Fruit fly (Drosophila melanogaster) whole organism, prepupa: ENCODE measurements around the gene brat.

Source experiments
- Blimp-1 ChIP-seq: fragments of 200-800 bp; sonication (Bioruptor generic); optimal IDR thresholded peaks from 3 replicates; lab custom pipeline; 2017; ENCODE audit warnings: missing biosample characterization, missing genetic modification characterization, mild to moderate bottlenecking, moderate library complexity, missing genetic modification reagents
- CG10631 ChIP-seq: fragments of 200-800 bp; sonication (Bioruptor generic); optimal IDR thresholded peaks from 2 replicates; lab custom pipeline; 2016; ENCODE audit warnings: missing biosample characterization, missing genetic modification characterization
- CG10669 ChIP-seq: fragments of 200-800 bp; sonication (Bioruptor generic); optimal IDR thresholded peaks from 3 replicates; lab custom pipeline; 2018; ENCODE audit warnings: missing biosample characterization, mild to moderate bottlenecking, missing genetic modification characterization, moderate library complexity
- CG11294 ChIP-seq: fragments of 200-800 bp; sonication (Bioruptor generic); IDR thresholded peaks from 2 replicates; pipeline ENCODE4 v1.3.6; 2022; ENCODE audit warnings: missing biosample characterization, missing genetic modification characterization
- CG11762 ChIP-seq: fragments of 200-800 bp; sonication (Bioruptor generic); optimal IDR thresholded peaks from 3 replicates; lab custom pipeline; 2016; ENCODE audit warnings: missing biosample characterization, missing genetic modification characterization; ENCODE audit not compliant: insufficient read depth
- CG11902 ChIP-seq: fragments of 200-800 bp; sonication (Bioruptor generic); optimal IDR thresholded peaks from 3 replicates; lab custom pipeline; 2016; ENCODE audit warnings: missing biosample characterization, missing genetic modification characterization
- CG15336 ChIP-seq: fragments of 200-800 bp; sonication (Bioruptor generic); IDR thresholded peaks from 2 replicates; pipeline ENCODE4 v1.3.6; 2022; ENCODE audit warnings: missing biosample characterization, missing genetic modification characterization
- CG3032 ChIP-seq: fragments of 200-800 bp; optimal IDR thresholded peaks from 2 replicates; lab custom pipeline; 2019; ENCODE audit warnings: missing biosample characterization, mild to moderate bottlenecking, missing genetic modification characterization, moderate library complexity
- CG31627 ChIP-seq: fragments of 200-800 bp; sonication (Bioruptor generic); optimal IDR thresholded peaks from 3 replicates; lab custom pipeline; 2016; ENCODE audit warnings: missing biosample characterization, missing genetic modification characterization
- CG32006 ChIP-seq: fragments of 200-800 bp; sonication (Bioruptor generic); optimal IDR thresholded peaks from 3 replicates; lab custom pipeline; 2017; ENCODE audit warnings: missing biosample characterization, mild to moderate bottlenecking, missing genetic modification characterization
- CG34406 ChIP-seq: fragments of 200-800 bp; sonication (Bioruptor generic); optimal IDR thresholded peaks from 3 replicates; lab custom pipeline; 2016; ENCODE audit warnings: missing biosample characterization, missing genetic modification characterization
- CG3919 ChIP-seq: fragments of 200-800 bp; sonication (Bioruptor generic); optimal IDR thresholded peaks from 3 replicates; lab custom pipeline; 2016; ENCODE audit warnings: missing biosample characterization, missing genetic modification characterization
- CG4318 ChIP-seq: fragments of 200-800 bp; sonication (Bioruptor generic); optimal IDR thresholded peaks from 3 replicates; lab custom pipeline; 2017; ENCODE audit warnings: missing biosample characterization, mild to moderate bottlenecking, missing genetic modification characterization
- CG6163 ChIP-seq: fragments of 200-800 bp; sonication (Bioruptor generic); IDR thresholded peaks from 3 replicates; pipeline ENCODE4 v1.3.6; 2022; ENCODE audit warnings: missing biosample characterization, missing genetic modification characterization
- CG6276 ChIP-seq: fragments of 200-800 bp; sonication (Bioruptor generic); optimal IDR thresholded peaks from 2 replicates; lab custom pipeline; 2017; ENCODE audit warnings: missing biosample characterization, mild to moderate bottlenecking, missing genetic modification characterization
- CG6792 ChIP-seq: fragments of 200-800 bp; sonication (Bioruptor generic); optimal IDR thresholded peaks from 3 replicates; lab custom pipeline; 2016; ENCODE audit warnings: missing biosample characterization, missing genetic modification characterization
- CG6808 ChIP-seq: fragments of 200-800 bp; sonication (Bioruptor generic); optimal IDR thresholded peaks from 3 replicates; lab custom pipeline; 2017; ENCODE audit warnings: missing biosample characterization, missing genetic modification characterization, mild to moderate bottlenecking, moderate library complexity, missing genetic modification reagents
- CG7368 ChIP-seq: fragments of 200-800 bp; sonication (Bioruptor generic); optimal IDR thresholded peaks from 3 replicates; lab custom pipeline; 2016; ENCODE audit warnings: missing biosample characterization, missing genetic modification characterization
- CG8119 ChIP-seq: fragments of 200-800 bp; sonication (Bioruptor generic); IDR thresholded peaks from 3 replicates; pipeline ENCODE4 v1.3.6; 2022; ENCODE audit warnings: missing biosample characterization, missing genetic modification characterization
- CG8632 ChIP-seq: fragments of 200-800 bp; sonication (Bioruptor generic); optimal IDR thresholded peaks from 3 replicates; lab custom pipeline; 2016; ENCODE audit warnings: missing biosample characterization, missing genetic modification characterization
- Eip75B ChIP-seq: fragments of 200-800 bp; sonication (Bioruptor generic); optimal IDR thresholded peaks from 3 replicates; lab custom pipeline; 2016; ENCODE audit warnings: missing biosample characterization, missing genetic modification characterization
- Eip93F ChIP-seq: fragments of 200-800 bp; sonication (Bioruptor generic); optimal IDR thresholded peaks from 2 replicates; lab custom pipeline; 2016; ENCODE audit warnings: missing biosample characterization, mild to moderate bottlenecking, missing genetic modification characterization
- Ets96B ChIP-seq: fragments of 200-800 bp; optimal IDR thresholded peaks from 2 replicates; lab custom pipeline; 2019; ENCODE audit warnings: missing biosample characterization, mild to moderate bottlenecking, missing genetic modification characterization, moderate library complexity
- Gug ChIP-seq: fragments of 200-800 bp; sonication (Bioruptor generic); IDR thresholded peaks from 2 replicates; pipeline ENCODE4 v1.3.6; 2022; ENCODE audit warnings: missing biosample characterization, missing genetic modification characterization
- Hr39 ChIP-seq: fragments of 200-800 bp; sonication (Bioruptor generic); optimal IDR thresholded peaks from 2 replicates; lab custom pipeline; 2016; ENCODE audit warnings: missing biosample characterization, missing genetic modification characterization
- Hr4 ChIP-seq: fragments of 200-800 bp; sonication (Bioruptor generic); optimal IDR thresholded peaks from 3 replicates; lab custom pipeline; 2016; ENCODE audit warnings: missing biosample characterization, missing genetic modification characterization
- Lpt ChIP-seq: fragments of 200-800 bp; sonication (Bioruptor generic); optimal IDR thresholded peaks from 3 replicates; lab custom pipeline; 2016; ENCODE audit warnings: missing biosample characterization, missing genetic modification characterization
- OdsH ChIP-seq: fragments of 200-800 bp; sonication (Bioruptor generic); optimal IDR thresholded peaks from 3 replicates; lab custom pipeline; 2016; ENCODE audit warnings: missing biosample characterization, missing genetic modification characterization
- Smox ChIP-seq: fragments of 200-800 bp; sonication (Bioruptor generic); optimal IDR thresholded peaks from 3 replicates; lab custom pipeline; 2016; ENCODE audit warnings: missing biosample characterization, missing genetic modification characterization
- Sox102F ChIP-seq: fragments of 200-800 bp; sonication (Bioruptor generic); optimal IDR thresholded peaks from 2 replicates; lab custom pipeline; 2016; ENCODE audit warnings: missing biosample characterization, mild to moderate bottlenecking, missing genetic modification characterization
- Sox14 ChIP-seq: fragments of 200-800 bp; sonication (Bioruptor generic); optimal IDR thresholded peaks from 3 replicates; lab custom pipeline; 2016; ENCODE audit warnings: missing biosample characterization, missing genetic modification characterization
- achi ChIP-seq: fragments of 200-800 bp; sonication (Bioruptor generic); optimal IDR thresholded peaks from 3 replicates; lab custom pipeline; 2016; ENCODE audit warnings: missing biosample characterization, missing genetic modification characterization
- acj6 ChIP-seq: fragments of 200-800 bp; sonication (Bioruptor generic); optimal IDR thresholded peaks from 3 replicates; lab custom pipeline; 2016; ENCODE audit warnings: missing biosample characterization, missing genetic modification characterization
- dac ChIP-seq: fragments of 200-800 bp; sonication (Bioruptor generic); optimal IDR thresholded peaks from 2 replicates; lab custom pipeline; 2017; ENCODE audit warnings: missing biosample characterization, mild to moderate bottlenecking, missing genetic modification characterization
- dsx ChIP-seq: fragments of 200-800 bp; optimal IDR thresholded peaks from 3 replicates; lab custom pipeline; 2019; ENCODE audit warnings: missing biosample characterization, mild to moderate bottlenecking, missing genetic modification characterization, moderate library complexity; ENCODE audit not compliant: poor library complexity, severe bottlenecking
- eg ChIP-seq: fragments of 200-800 bp; sonication (Bioruptor generic); IDR thresholded peaks from 3 replicates; pipeline ENCODE4 v1.3.6; 2022; ENCODE audit warnings: missing biosample characterization, missing genetic modification characterization
- fkh ChIP-seq: fragments of 200-800 bp; sonication (Bioruptor generic); optimal IDR thresholded peaks from 3 replicates; lab custom pipeline; 2017; ENCODE audit warnings: missing biosample characterization, mild to moderate bottlenecking, missing genetic modification characterization, moderate library complexity
- lz ChIP-seq: fragments of 200-800 bp; sonication (Bioruptor generic); optimal IDR thresholded peaks from 3 replicates; lab custom pipeline; 2016; ENCODE audit warnings: missing biosample characterization, missing genetic modification characterization
- net ChIP-seq: fragments of 200-800 bp; sonication (Bioruptor generic); optimal IDR thresholded peaks from 3 replicates; lab custom pipeline; 2016; ENCODE audit warnings: missing biosample characterization, missing genetic modification characterization
- pdm3 ChIP-seq: fragments of 200-800 bp; sonication (Bioruptor generic); optimal IDR thresholded peaks from 3 replicates; lab custom pipeline; 2016; ENCODE audit warnings: missing biosample characterization, missing genetic modification characterization
- salr ChIP-seq, 2 experiments: fragments of 200-800 bp; sonication (Bioruptor generic); optimal IDR thresholded peaks; 3 replicates each; lab custom pipeline; 2016 to 2018; ENCODE audit warnings: missing biosample characterization in 2 of 2, missing genetic modification characterization in 2 of 2, mild to moderate bottlenecking in 1 of 2
- spab ChIP-seq: fragments of 200-800 bp; sonication (Bioruptor generic); optimal IDR thresholded peaks from 2 replicates; lab custom pipeline; 2017; ENCODE audit warnings: missing biosample characterization, mild to moderate bottlenecking, missing genetic modification characterization, missing genetic modification reagents
- ss ChIP-seq, 2 experiments: fragments of 200-800 bp; sonication (Bioruptor generic); optimal IDR thresholded peaks; 2 replicates in 1 of 2; 3 replicates in 1 of 2; lab custom pipeline; 2017 to 2018; ENCODE audit warnings: mild to moderate bottlenecking in 2 of 2, missing biosample characterization in 2 of 2, missing genetic modification characterization in 2 of 2, moderate library complexity in 1 of 2
- svp ChIP-seq: fragments of 200-800 bp; sonication (Bioruptor generic); peaks from one replicate; lab custom pipeline; 2016; ENCODE audit warnings: missing biosample characterization, missing genetic modification characterization
- topi ChIP-seq: fragments of 200-800 bp; sonication (Bioruptor generic); optimal IDR thresholded peaks from 3 replicates; lab custom pipeline; 2016; ENCODE audit warnings: missing biosample characterization, missing genetic modification characterization

The brat gene

DNA sequence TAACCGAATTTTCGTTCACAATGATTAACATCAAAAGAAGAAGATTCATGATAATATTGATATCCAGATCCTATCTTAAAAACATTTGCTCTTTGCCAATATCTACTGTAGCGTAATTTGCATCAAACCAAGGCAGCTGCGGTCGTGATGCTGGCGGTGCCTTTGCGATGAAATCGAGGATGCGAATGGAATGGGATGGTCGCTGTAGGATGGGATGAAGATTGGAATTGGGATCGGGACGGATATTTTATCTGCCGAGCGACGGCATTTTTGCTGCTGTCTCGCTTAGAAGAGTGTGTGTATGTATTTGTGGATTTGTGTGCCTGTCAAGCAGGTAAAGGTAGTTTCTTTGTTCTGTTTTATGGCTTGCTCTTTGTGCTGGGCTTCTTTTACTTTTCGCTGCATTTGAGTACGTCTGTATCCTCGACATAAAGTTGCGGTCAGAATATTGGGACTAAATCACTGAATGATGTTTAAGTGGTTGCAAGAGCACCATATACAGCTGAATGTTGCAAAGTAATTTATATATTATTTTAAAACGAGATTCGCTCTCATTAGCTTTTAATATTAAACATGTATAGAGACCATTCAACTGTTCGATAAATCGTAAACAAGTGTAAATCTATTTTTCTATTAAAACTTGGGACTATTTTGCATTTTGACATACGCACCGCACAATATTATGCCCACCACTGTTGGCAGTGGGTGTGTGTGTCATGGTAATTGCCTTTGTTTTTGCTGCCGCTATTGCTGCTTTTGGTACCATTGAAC, 28.9 kb downstream of the brat start (continued):
- TF ChIP-seq CG6808 (GFP tag; lab: Kevin White, UChicago) = no peak
- peak; percentile 59 for TF ChIP-seq Eip75B (GFP tag; lab: Kevin White, UChicago)
- TF ChIP-seq CG11762 = peak; percentile 75
- no peak for TF ChIP-seq spab
- no peak for TF ChIP-seq Blimp-1 (GFP tag; lab: Kevin White, UChicago)
- peak; percentile 77 for TF ChIP-seq topi (GFP tag; lab: Kevin White, UChicago)
- TF ChIP-seq CG6276 (GFP tag; lab: Kevin White, UChicago) = peak; percentile 45
- TF ChIP-seq Lpt = peak; percentile 36
- peak; percentile 50 for TF ChIP-seq CG8119 (GFP tag; lab: Robert Waterston, UW)
- TF ChIP-seq OdsH (GFP tag; lab: Kevin White, UChicago) = peak; percentile 75

DNA sequence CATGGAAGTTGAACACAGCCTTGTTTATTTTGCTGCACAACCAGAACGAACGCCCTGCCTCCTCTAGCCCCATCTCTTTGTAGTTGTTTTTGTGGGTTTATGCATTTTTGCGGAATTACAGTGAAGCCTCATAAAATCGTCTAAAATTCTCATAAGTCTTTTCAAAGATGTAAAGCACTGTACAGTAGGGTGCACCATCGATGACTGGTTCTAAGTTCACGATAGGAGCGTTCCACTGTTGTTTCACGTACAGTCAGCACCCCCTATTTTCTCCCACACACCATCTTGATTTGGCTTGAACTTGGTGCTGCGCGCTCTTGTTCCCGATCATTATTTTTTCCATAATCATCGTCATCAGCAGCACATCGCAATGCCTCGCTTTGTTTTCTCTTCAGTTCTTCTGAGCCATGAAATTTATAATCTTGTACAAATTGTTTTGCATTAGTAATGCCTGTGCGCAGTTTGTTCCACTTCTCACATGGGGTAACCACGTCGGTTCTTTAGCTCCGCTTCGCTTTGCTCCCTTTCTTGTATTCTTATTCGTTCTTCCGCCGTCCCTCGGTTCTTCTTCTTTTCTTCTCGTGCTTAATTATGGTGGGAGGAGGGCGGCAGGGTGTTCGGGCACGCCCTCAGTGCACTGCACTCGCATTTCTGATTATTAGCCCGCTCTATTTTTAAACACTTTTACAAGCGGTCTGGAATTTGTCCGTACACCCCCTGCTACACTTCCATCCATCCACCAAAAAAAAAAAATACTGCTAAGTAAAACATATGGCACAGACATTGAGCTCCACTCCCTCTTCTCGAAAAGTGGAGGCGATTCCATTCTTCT, 29.7 kb downstream of the brat start:
- peak; percentile 5 for TF ChIP-seq CG6808 (GFP tag; lab: Kevin White, UChicago)
- no peak for TF ChIP-seq CG6792 (GFP tag; lab: Kevin White, UChicago)
- TF ChIP-seq fkh (GFP tag; lab: Kevin White, UChicago) = no peak
- no peak for TF ChIP-seq CG11294 (GFP tag; lab: Robert Waterston, UW)
- no peak for TF ChIP-seq Sox102F (GFP tag; lab: Kevin White, UChicago)
- no peak for TF ChIP-seq Eip93F (GFP tag; lab: Kevin White, UChicago)
- TF ChIP-seq dsx (GFP tag; lab: Kevin White, UChicago) = no peak
- no peak for TF ChIP-seq CG6276 (GFP tag; lab: Kevin White, UChicago)
- no peak for TF ChIP-seq CG8632
- no peak for TF ChIP-seq salr (GFP tag; optimal IDR thresholded peaks at IDR 0.05; lab: Kevin White, UChicago)
- peak; percentile 62; the same call in 2 of the 3 replicates for TF ChIP-seq CG6163
- no peak for TF ChIP-seq CG31627 (GFP tag; lab: Kevin White, UChicago)
- peak; percentile 6 for TF ChIP-seq pdm3 (GFP tag; lab: Kevin White, UChicago)
- TF ChIP-seq ss (GFP tag; optimal IDR thresholded peaks at IDR 0.05; lab: Kevin White, UChicago) = peak in 1 of 2 experiments; percentile 23
- TF ChIP-seq Hr4 = peak; percentile 34
- no peak for TF ChIP-seq Ets96B (tag; lab: Kevin White, UChicago)
- TF ChIP-seq Eip75B (GFP tag; lab: Kevin White, UChicago) = no peak
- TF ChIP-seq CG32006 (GFP tag; lab: Kevin White, UChicago) = peak; percentile 37
- TF ChIP-seq CG34406 (GFP tag; lab: Kevin White, UChicago) = no peak
- TF ChIP-seq Gug (GFP tag; lab: Robert Waterston, UW) = no peak
- TF ChIP-seq CG10631 (GFP tag; lab: Kevin White, UChicago) = no peak
- TF ChIP-seq svp (GFP tag; lab: Kevin White, UChicago) = peak; percentile 66
- no peak for TF ChIP-seq net (GFP tag; lab: Kevin White, UChicago)
- no peak for TF ChIP-seq lz (GFP tag; lab: Kevin White, UChicago)
- TF ChIP-seq CG11902 (GFP tag; lab: Kevin White, UChicago) = no peak
- TF ChIP-seq CG3032 = no peak
- TF ChIP-seq CG4318 (GFP tag; lab: Kevin White, UChicago) = no peak
- no peak for TF ChIP-seq CG7368 (GFP tag; lab: Kevin White, UChicago)
- TF ChIP-seq acj6 = no peak
- TF ChIP-seq CG15336 (GFP tag; lab: Robert Waterston, UW) = no peak; the same call in 1 of the 2 replicates
- TF ChIP-seq Smox (GFP tag; lab: Kevin White, UChicago) = no peak
- no peak for TF ChIP-seq Blimp-1 (GFP tag; lab: Kevin White, UChicago)
- TF ChIP-seq OdsH (GFP tag; lab: Kevin White, UChicago) = peak; percentile 18
- TF ChIP-seq topi (GFP tag; lab: Kevin White, UChicago) = no peak
- TF ChIP-seq eg (GFP tag; lab: Robert Waterston, UW) = peak; percentile 59
- no peak for TF ChIP-seq spab
- TF ChIP-seq CG8119 (GFP tag; lab: Robert Waterston, UW) = 0 out of 3 replicates have a peak, but pooled peaks have one; percentile 21
- no peak for TF ChIP-seq CG3919 (GFP tag; lab: Kevin White, UChicago)
- no peak for TF ChIP-seq dac
- no peak for TF ChIP-seq achi
- TF ChIP-seq Sox14 (GFP tag; lab: Kevin White, UChicago) = peak; percentile 48
- TF ChIP-seq Hr39 (GFP tag; lab: Kevin White, UChicago) = no peak
- TF ChIP-seq CG10669 = no peak
